Worm (Caenorhabditis elegans) whole organism, L3 larva: ENCODE data around the gene piki-1.

ENCODE experiments used
- ZK546.5 ChIP-seq: sonication (generic microtip); optimal IDR thresholded peaks from 2 replicates; lab custom pipeline; 2017; ENCODE audit warnings: missing biosample characterization, missing genetic modification characterization
- ceh-28 ChIP-seq: fragments of 150-350 bp; optimal IDR thresholded peaks from 2 replicates; lab custom pipeline; 2014; ENCODE audit warnings: missing biosample characterization, missing genetic modification reagents, missing genetic modification characterization
- egl-27 ChIP-seq: sonication (generic microtip); optimal IDR thresholded peaks from 4 replicates; lab custom pipeline; 2017; ENCODE audit warnings: missing biosample characterization, missing genetic modification reagents, missing genetic modification characterization
- elt-3 ChIP-seq, 3 experiments: fragments of 150-350 bp in 1 of 3; sonication (generic microtip) in 2 of 3; optimal IDR thresholded peaks; 2 replicates in 2 of 3; 4 replicates in 1 of 3; lab custom pipeline; 2014 to 2017; ENCODE audit warnings: missing biosample characterization in 3 of 3, missing genetic modification characterization in 3 of 3
- lin-39 ChIP-seq: fragments of 150-350 bp; optimal IDR thresholded peaks from 2 replicates; lab custom pipeline; 2018; ENCODE audit warnings: missing biosample characterization, missing genetic modification reagents, missing genetic modification characterization
- nfya-1 ChIP-seq: sonication (generic microtip); optimal IDR thresholded peaks from 2 replicates; lab custom pipeline; 2017; ENCODE audit warnings: missing genetic modification characterization, mild to moderate bottlenecking, missing compliant biosample characterization, antibody characterized with exemption, moderate library complexity; ENCODE audit not compliant: insufficient read depth
- pha-4 ChIP-seq: fragments of 150-350 bp; optimal IDR thresholded peaks from 2 replicates; lab custom pipeline; 2014; ENCODE audit warnings: missing biosample characterization, missing genetic modification reagents, missing genetic modification characterization
- pqm-1 ChIP-seq: fragments of 150-350 bp; optimal IDR thresholded peaks from 2 replicates; lab custom pipeline; 2017; ENCODE audit warnings: missing biosample characterization, missing genetic modification characterization, inconsistent platforms
- sea-2 ChIP-seq: fragments of 150-350 bp; sonication (generic microtip); optimal IDR thresholded peaks from 4 replicates; lab custom pipeline; 2014; ENCODE audit warnings: missing biosample characterization, missing genetic modification reagents, missing genetic modification characterization
- skn-1 ChIP-seq: fragments of 150-350 bp; optimal IDR thresholded peaks from 2 replicates; lab custom pipeline; 2014; ENCODE audit warnings: missing biosample characterization, missing genetic modification characterization
- snpc-4 ChIP-seq: fragments of 150-350 bp; optimal IDR thresholded peaks from 2 replicates; lab custom pipeline; 2014; ENCODE audit warnings: missing biosample characterization, missing genetic modification characterization
- unc-62 ChIP-seq: fragments of 150-350 bp; sonication (generic microtip); optimal IDR thresholded peaks from 4 replicates; lab custom pipeline; 2014; ENCODE audit warnings: missing biosample characterization, missing genetic modification reagents, missing genetic modification characterization

- TF ChIP-seq ceh-28 (tag; lab: Kevin White, UChicago) (no peak), pha-4 (tag; lab: Kevin White, UChicago) (no peak), ZK546.5 (no peak), sea-2 (GFP tag; lab: Kevin White, UChicago) (no peak), snpc-4 (tag; lab: Kevin White, UChicago) (no peak), unc-62 (no peak), skn-1 (no peak), elt-3 (tag; optimal IDR thresholded peaks at IDR 0.05; lab: Kevin White, UChicago) (no peak), egl-27 (no peak), lin-39 (tag; lab: Kevin White, UChicago) (no peak), nfya-1 (tag; lab: Kevin White, UChicago) (no peak), pqm-1 (tag; lab: Kevin White, UChicago) (no peak)
Measured at ce11 chrX:15246182-15246581, at the start of gene piki-1.
